Fruit fly (Drosophila melanogaster) S2 (cell line): ENCODE results near the gene Trm1.
A peak's percentile ranks its signal among the peaks of the same experiment; 100 is the strongest.

ENCODE experiments used
- CG8478 ChIP-seq: fragments of >200 bp; optimal IDR thresholded peaks from 2 replicates; lab custom pipeline; 2018
- CTCF ChIP-seq, 2 experiments: fragments of >200 bp; optimal IDR thresholded peaks; 2 replicates each; lab custom pipeline; 2018

The Trm1 gene

dm6 chr2L:12434535-12434938 is 6.7 kb downstream of the Trm1 start, which contains the start of gene SC35:
Gene SC35, minus strand, starts transcription at chr2L:12434665.
- TF ChIP-seq CTCF (optimal IDR thresholded peaks at IDR 0.05; lab: Kevin White, UChicago) (no peak), CG8478 (lab: Kevin White, UChicago) (no peak)

dm6 chr2L:12435428-12435827 is 7.6 kb downstream of the Trm1 start:
- TF ChIP-seq CG8478 (lab: Kevin White, UChicago) = no peak
- TF ChIP-seq CTCF (optimal IDR thresholded peaks at IDR 0.05; lab: Kevin White, UChicago) = no peak

- TF ChIP-seq CG8478 (lab: Kevin White, UChicago) = no peak
- TF ChIP-seq CTCF (optimal IDR thresholded peaks at IDR 0.05; lab: Kevin White, UChicago) = peak in 1 of 2 experiments; percentile 20
These were observed 8.3 kb downstream of the Trm1 start for dm6 chr2L:12435976-12436771.

- no peak for TF ChIP-seq CG8478 (lab: Kevin White, UChicago)
- TF ChIP-seq CTCF (optimal IDR thresholded peaks at IDR 0.05; lab: Kevin White, UChicago) = no peak
These were observed 17.9 kb downstream of the Trm1 start, which contains the start of gene Oatp33Ea for dm6 chr2L:12445743-12446142. Gene Oatp33Ea, minus strand, starts transcription at chr2L:12445924.

dm6 chr2L:12448082-12448621 is 20.3 kb downstream of the Trm1 start, which contains the start of the genes CG5421 and Oatp33Eb:
Gene CG5421, minus strand, starts transcription at chr2L:12448132.
Gene Oatp33Eb, plus strand, starts transcription at chr2L:12448484.
- TF ChIP-seq CTCF (optimal IDR thresholded peaks at IDR 0.05; lab: Kevin White, UChicago) = no peak
- no peak for TF ChIP-seq CG8478 (lab: Kevin White, UChicago)

- TF ChIP-seq CG8478 (lab: Kevin White, UChicago) = no peak
- TF ChIP-seq CTCF (optimal IDR thresholded peaks at IDR 0.05; lab: Kevin White, UChicago) = no peak
These were observed 25.5 kb downstream of the Trm1 start, which contains the start of gene CG5418 for dm6 chr2L:12453192-12453800. Gene CG5418, minus strand, starts transcription at chr2L:12453242.

dm6 chr2L:12455049-12455448 is 27.2 kb downstream of the Trm1 start:
- no peak for TF ChIP-seq CG8478 (lab: Kevin White, UChicago)
- peak; percentile 37 to 51 for TF ChIP-seq CTCF (optimal IDR thresholded peaks at IDR 0.05; lab: Kevin White, UChicago)

dm6 chr2L:12455750-12456149 is 27.9 kb downstream of the Trm1 start:
- TF ChIP-seq CG8478 (lab: Kevin White, UChicago) (no peak), CTCF (optimal IDR thresholded peaks at IDR 0.05; lab: Kevin White, UChicago) (no peak)

dm6 chr2L:12457201-12457600 is 29.4 kb downstream of the Trm1 start:
- TF ChIP-seq CG8478 (lab: Kevin White, UChicago) (no peak), CTCF (optimal IDR thresholded peaks at IDR 0.05; lab: Kevin White, UChicago) (no peak)

dm6 chr2L:12457715-12458114 is 29.9 kb downstream of the Trm1 start:
- TF ChIP-seq CG8478 (lab: Kevin White, UChicago) (no peak), CTCF (optimal IDR thresholded peaks at IDR 0.05; lab: Kevin White, UChicago) (no peak)

dm6 chr2L:12459191-12459590 is 31.4 kb downstream of the Trm1 start:
- no peak for TF ChIP-seq CG8478 (lab: Kevin White, UChicago)
- no peak for TF ChIP-seq CTCF (optimal IDR thresholded peaks at IDR 0.05; lab: Kevin White, UChicago)

- TF ChIP-seq CG8478 (lab: Kevin White, UChicago) (no peak), CTCF (optimal IDR thresholded peaks at IDR 0.05; lab: Kevin White, UChicago) (no peak)
These were observed 32.0 kb downstream of the Trm1 start for dm6 chr2L:12459841-12460240.

- no peak for TF ChIP-seq CTCF (optimal IDR thresholded peaks at IDR 0.05; lab: Kevin White, UChicago)
- no peak for TF ChIP-seq CG8478 (lab: Kevin White, UChicago)
These were observed 33.2 kb downstream of the Trm1 start for dm6 chr2L:12460767-12461739.

dm6 chr2L:12463037-12463436 is 35.2 kb downstream of the Trm1 start:
- no peak for TF ChIP-seq CTCF (optimal IDR thresholded peaks at IDR 0.05; lab: Kevin White, UChicago)
- no peak for TF ChIP-seq CG8478 (lab: Kevin White, UChicago)
